Fruit fly (Drosophila melanogaster): ENCODE measurements around the gene Pxt.
A peak's percentile ranks its signal among the peaks of the same experiment; 100 is the strongest.

The Pxt gene

DNA sequence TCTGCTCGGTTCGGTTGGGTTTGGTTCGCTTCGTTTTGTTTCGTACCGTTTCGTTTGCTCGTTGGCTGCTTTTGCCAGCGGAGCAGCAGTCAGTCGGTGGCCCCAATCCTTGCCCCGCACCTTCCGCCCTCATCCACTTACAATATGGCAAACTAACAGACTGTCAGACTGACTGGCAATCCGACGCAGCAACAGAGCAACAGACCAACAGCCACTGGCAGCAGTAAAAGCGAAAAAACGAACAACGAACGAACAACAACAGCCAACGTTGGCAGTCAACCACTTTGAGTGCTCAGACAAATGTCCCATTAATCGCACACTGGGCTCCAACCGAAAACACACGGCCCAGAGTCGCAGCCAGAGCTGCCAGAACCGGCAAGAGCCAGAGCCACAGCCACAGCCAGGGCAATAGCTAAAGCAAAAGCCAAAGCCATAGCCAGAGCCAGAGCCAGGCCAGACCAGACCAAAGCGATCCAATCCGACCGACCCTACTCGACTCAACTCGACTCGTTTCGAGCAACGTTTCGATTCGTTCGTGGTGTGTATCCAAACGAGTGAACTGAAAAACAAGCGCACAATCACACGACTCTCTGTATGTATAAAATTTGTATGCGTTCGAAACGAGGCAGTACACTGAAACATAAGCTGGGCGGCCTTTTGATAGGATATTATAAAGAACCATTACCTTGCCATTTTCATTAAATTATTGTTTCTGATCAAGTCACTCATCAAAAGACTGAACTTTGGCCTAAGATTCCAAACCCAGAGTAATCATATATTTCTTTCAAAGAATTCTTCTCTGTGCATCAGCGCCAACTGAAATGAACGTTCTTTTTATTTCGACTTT is 15.3 kb upstream of the Pxt start:
- peak; percentile 100 for TF ChIP-seq OdsH (GFP tag; optimal IDR thresholded peaks at IDR 0.05)
- peak; percentile 99 for TF ChIP-seq Hr83 (GFP tag; optimal IDR thresholded peaks at IDR 0.05; ENCODE audit: poor library complexity, severe bottlenecking)
- peak; percentile 99 for TF ChIP-seq Jra (GFP tag; optimal IDR thresholded peaks at IDR 0.05)
- TF ChIP-seq Vsx2 (GFP tag; optimal IDR thresholded peaks at IDR 0.05; ENCODE audit: partially characterized antibody), result no peak
- peak; percentile 100 for TF ChIP-seq ey (GFP tag; optimal IDR thresholded peaks at IDR 0.05)
- TF ChIP-seq foxo (GFP tag; optimal IDR thresholded peaks at IDR 0.05), result peak; percentile 99 to 100
- TF ChIP-seq psq (GFP tag; optimal IDR thresholded peaks at IDR 0.05), result peak; percentile 99
- TF ChIP-seq Hr78 (GFP tag; optimal IDR thresholded peaks at IDR 0.05), result no peak
- peak; percentile 98 for TF ChIP-seq CrebA (GFP tag; optimal IDR thresholded peaks at IDR 0.05; ENCODE audit: borderline replicate concordance)
- TF ChIP-seq Sp1 (GFP tag; optimal IDR thresholded peaks at IDR 0.05), result peak; percentile 100
- TF ChIP-seq Myc (optimal IDR thresholded peaks at IDR 0.05), result no peak
- TF ChIP-seq dmrt93B (GFP tag; optimal IDR thresholded peaks at IDR 0.05), result peak; percentile 99
- peak; percentile 9 for TF ChIP-seq Dif (GFP tag; optimal IDR thresholded peaks at IDR 0.05; ENCODE audit: partially characterized antibody)
- TF ChIP-seq jim (GFP tag; optimal IDR thresholded peaks at IDR 0.05), result peak; percentile 76
- peak; percentile 100 for TF ChIP-seq Hnf4 (GFP tag; optimal IDR thresholded peaks at IDR 0.05)
- TF ChIP-seq Mio (GFP tag; optimal IDR thresholded peaks at IDR 0.05), result peak; percentile 96
- TF ChIP-seq h (GFP tag; optimal IDR thresholded peaks at IDR 0.05), result peak; percentile 100
- peak; percentile 100 for TF ChIP-seq fru (GFP tag; optimal IDR thresholded peaks at IDR 0.05)
- TF ChIP-seq GATAd (GFP tag; optimal IDR thresholded peaks at IDR 0.05), result peak; percentile 98
- peak; percentile 98 for TF ChIP-seq dsf (GFP tag; optimal IDR thresholded peaks at IDR 0.05; ENCODE audit: borderline replicate concordance)
- no peak for TF ChIP-seq N (GFP tag; optimal IDR thresholded peaks at IDR 0.05)
- TF ChIP-seq sage (GFP tag; optimal IDR thresholded peaks at IDR 0.05), result peak; percentile 99
- TF ChIP-seq rgr (GFP tag; optimal IDR thresholded peaks at IDR 0.05), result peak; percentile 100
- TF ChIP-seq Abd-B (GFP tag; optimal IDR thresholded peaks at IDR 0.05), result no peak
- TF ChIP-seq usp (GFP tag; optimal IDR thresholded peaks at IDR 0.05), result peak; percentile 38
- TF ChIP-seq tai (GFP tag; optimal IDR thresholded peaks at IDR 0.05), result peak; percentile 99
- TF ChIP-seq br (GFP tag; optimal IDR thresholded peaks at IDR 0.05), result peak; percentile 100
- peak; percentile 100 for TF ChIP-seq CG32264 (GFP tag; optimal IDR thresholded peaks at IDR 0.05)
- TF ChIP-seq CG9705 (GFP tag; optimal IDR thresholded peaks at IDR 0.05), result peak; percentile 96
- no peak for TF ChIP-seq pan (optimal IDR thresholded peaks at IDR 0.05)
- TF ChIP-seq Dfd (GFP tag; optimal IDR thresholded peaks at IDR 0.05), result peak; percentile 95
- no peak for TF ChIP-seq lola (GFP tag; optimal IDR thresholded peaks at IDR 0.05)
- no peak for TF ChIP-seq dl (GFP tag; optimal IDR thresholded peaks at IDR 0.05; ENCODE audit: insufficient read depth in 1 of 2, partially characterized antibody in 2 of 2)
- TF ChIP-seq sv (GFP tag; optimal IDR thresholded peaks at IDR 0.05), result peak; percentile 99
- peak; percentile 99 for TF ChIP-seq HLH106 (tag; optimal IDR thresholded peaks at IDR 0.05)
- peak; percentile 99 for TF ChIP-seq Rel (GFP tag; optimal IDR thresholded peaks at IDR 0.05)
- peak; percentile 89 for TF ChIP-seq Rel (tag; optimal IDR thresholded peaks at IDR 0.05)
- peak; percentile 99 for TF ChIP-seq brk (GFP tag; optimal IDR thresholded peaks at IDR 0.05)
- TF ChIP-seq woc (GFP tag; optimal IDR thresholded peaks at IDR 0.05), result peak; percentile 99

DNA sequence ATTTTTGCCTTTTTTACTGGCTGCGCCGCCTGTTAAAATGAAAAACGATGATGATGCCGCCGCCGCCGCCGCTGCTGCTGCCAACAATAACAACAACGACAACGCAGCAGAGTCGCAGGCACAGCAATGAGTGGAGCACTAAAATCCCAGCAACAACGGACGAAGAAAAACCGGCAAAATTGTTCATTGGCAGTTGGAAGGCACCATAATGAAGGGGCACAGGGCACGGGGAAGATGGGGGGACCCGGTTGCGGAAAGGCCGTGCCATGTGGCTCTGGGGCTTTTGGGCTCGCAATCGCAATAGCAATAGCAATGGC is 14.8 kb upstream of the Pxt start:
- TF ChIP-seq ey (GFP tag; optimal IDR thresholded peaks at IDR 0.05), result no peak
- no peak for TF ChIP-seq Abd-B (GFP tag; optimal IDR thresholded peaks at IDR 0.05)
- TF ChIP-seq foxo (GFP tag; optimal IDR thresholded peaks at IDR 0.05), result no peak
- peak; percentile 54 for TF ChIP-seq fru (GFP tag; optimal IDR thresholded peaks at IDR 0.05)
- no peak for TF ChIP-seq jim (GFP tag; optimal IDR thresholded peaks at IDR 0.05)
- TF ChIP-seq dl (GFP tag; optimal IDR thresholded peaks at IDR 0.05; ENCODE audit: insufficient read depth in 1 of 2, partially characterized antibody in 2 of 2), result peak in 1 of 2 experiments; percentile 14
- no peak for TF ChIP-seq woc (GFP tag; optimal IDR thresholded peaks at IDR 0.05)
- TF ChIP-seq CG32264 (GFP tag; optimal IDR thresholded peaks at IDR 0.05), result no peak
- no peak for TF ChIP-seq Jra (GFP tag; optimal IDR thresholded peaks at IDR 0.05)
- no peak for TF ChIP-seq Rel (GFP tag; optimal IDR thresholded peaks at IDR 0.05)
- peak; percentile 41 for TF ChIP-seq Rel (tag; optimal IDR thresholded peaks at IDR 0.05)
- no peak for TF ChIP-seq rgr (GFP tag; optimal IDR thresholded peaks at IDR 0.05)
